Fruit fly (Drosophila melanogaster): Measurements from ENCODE around the gene sp3.

- TF ChIP-seq Hr83 (GFP tag; optimal IDR thresholded peaks at IDR 0.05; ENCODE audit: poor library complexity, severe bottlenecking) = no peak
- TF ChIP-seq psq (GFP tag; optimal IDR thresholded peaks at IDR 0.05) = no peak
- TF ChIP-seq Vsx2 (GFP tag; optimal IDR thresholded peaks at IDR 0.05; ENCODE audit: partially characterized antibody) = no peak
Observed at dm6 chr3R:21521780-21522179, 1.1 kb downstream of the sp3 start.
